3 fruit fly cellular contexts compared by ENCODE assay signal in the genomic region with DNA sequence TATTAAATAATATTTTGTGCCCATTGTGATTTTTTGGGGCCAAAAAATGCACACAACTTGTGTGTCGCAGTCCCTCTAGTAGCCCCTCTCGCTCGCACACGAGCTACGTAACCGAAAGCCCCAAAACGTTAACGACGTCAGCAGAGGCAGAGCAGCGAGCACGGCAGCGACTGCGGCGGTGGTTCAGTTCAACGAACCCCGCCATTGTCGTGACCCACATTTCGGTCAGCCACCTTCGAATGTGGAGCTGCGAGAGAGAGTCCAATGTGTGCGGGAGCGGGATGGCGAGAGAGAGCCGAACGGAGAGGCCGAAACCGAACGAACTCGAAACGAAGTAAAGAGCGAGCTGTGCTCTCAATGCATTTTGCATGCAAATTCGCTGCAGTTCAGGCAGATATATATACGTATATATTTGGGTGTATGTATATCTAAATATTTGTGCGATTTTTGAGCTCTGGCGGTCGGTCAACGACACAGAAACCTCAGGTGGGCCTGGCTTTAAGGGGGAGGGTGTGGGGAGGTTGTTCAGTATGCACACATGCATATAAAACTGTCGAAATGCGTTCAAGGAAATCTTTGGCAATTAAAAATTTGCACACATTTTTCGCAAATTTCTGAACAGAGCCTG.
TF ChIP-seq lines count a peak whose summit lies in the region.

No protein-coding gene starts in this region.

TF ChIP-seq in whole organism, embryonic, 481 proteins besides CTCF, POLR2A, EP300 and RAD21 (continued from another document):
- TF ChIP-seq Trl (optimal IDR thresholded peaks at IDR 0.05; lab: Kevin White, UChicago) (peak in 1 of 2 experiments; percentile 92), Trl (GFP tag; optimal IDR thresholded peaks at IDR 0.05; lab: Kevin White, UChicago) (no peak), abd-A (tag; optimal IDR thresholded peaks at IDR 0.05; lab: Kevin White, UChicago) (peak; percentile 52), usp (GFP tag; optimal IDR thresholded peaks at IDR 0.05; lab: Kevin White, UChicago) (peak; percentile 6), Blimp-1 (GFP tag; optimal IDR thresholded peaks at IDR 0.05; lab: Kevin White, UChicago) (peak; percentile 86), CG1832 (GFP tag; optimal IDR thresholded peaks at IDR 0.05; lab: Kevin White, UChicago) (peak; percentile 64), CG4820 (GFP tag; optimal IDR thresholded peaks at IDR 0.05; lab: Kevin White, UChicago) (no peak), kah (GFP tag; optimal IDR thresholded peaks at IDR 0.05; lab: Kevin White, UChicago) (peak; percentile 42), Dip2 (GFP tag; IDR thresholded peaks at IDR 0.05; lab: Robert Waterston, UW) (no peak), rib (GFP tag; IDR thresholded peaks at IDR 0.05; lab: Robert Waterston, UW) (peak; percentile 30; the same call in 1 of the 2 replicates), Pdp1 (GFP tag; optimal IDR thresholded peaks at IDR 0.05; lab: Kevin White, UChicago) (peak in 1 of 2 experiments; percentile 95), CG12769 (tag; optimal IDR thresholded peaks at IDR 0.05; lab: Kevin White, UChicago) (peak; percentile 43), sug (tag; optimal IDR thresholded peaks at IDR 0.05; lab: Kevin White, UChicago) (peak; percentile 13), cg (GFP tag; optimal IDR thresholded peaks at IDR 0.05; lab: Kevin White, UChicago) (peak; percentile 20), CG11696 (GFP tag; IDR thresholded peaks at IDR 0.05; lab: Robert Waterston, UW) (0 out of 2 replicates have a peak, but pooled peaks have one; percentile 0), CG6254 (GFP tag; optimal IDR thresholded peaks at IDR 0.05; lab: Kevin White, UChicago) (no peak), CG6175 (GFP tag; IDR thresholded peaks at IDR 0.05; lab: Robert Waterston, UW) (no peak), bcd (GFP tag; optimal IDR thresholded peaks at IDR 0.05; lab: Kevin White, UChicago) (no peak), Six4 (GFP tag; optimal IDR thresholded peaks at IDR 0.05; lab: Kevin White, UChicago) (no peak), CG3726 (GFP tag; IDR thresholded peaks at IDR 0.05; lab: Robert Waterston, UW) (no peak), Hr3 (GFP tag; optimal IDR thresholded peaks at IDR 0.05; lab: Kevin White, UChicago) (peak; percentile 84), Chrac-16 (GFP tag; optimal IDR thresholded peaks at IDR 0.05; lab: Kevin White, UChicago) (no peak), mld (GFP tag; IDR thresholded peaks at IDR 0.05; lab: Robert Waterston, UW; ENCODE audit: partially characterized antibody) (no peak), crol (GFP tag; IDR thresholded peaks at IDR 0.05; lab: Robert Waterston, UW) (peak; percentile 61; the same call in 1 of the 2 replicates), vvl (GFP tag; IDR thresholded peaks at IDR 0.05; lab: Robert Waterston, UW) (0 out of 2 replicates have a peak, but pooled peaks have one; percentile 12), CG13287 (GFP tag; IDR thresholded peaks at IDR 0.05; lab: Robert Waterston, UW; ENCODE audit: partially characterized antibody) (peak; percentile 31; the same call in 1 of the 2 replicates), pan (optimal IDR thresholded peaks at IDR 0.05; lab: Kevin White, UChicago) (no peak), pan (GFP tag; optimal IDR thresholded peaks at IDR 0.05 in 1 of 2, IDR thresholded peaks at IDR 0.05 in 1 of 2) (peak in 1 of 2 experiments; percentile 18), CG5180 (GFP tag; optimal IDR thresholded peaks at IDR 0.05; lab: Kevin White, UChicago) (peak; percentile 46), Aef1 (GFP tag; IDR thresholded peaks at IDR 0.05; lab: Robert Waterston, UW) (no peak), tna (GFP tag; IDR thresholded peaks at IDR 0.05; lab: Robert Waterston, UW; ENCODE audit: partially characterized antibody) (0 out of 2 replicates have a peak, but pooled peaks have one; percentile 35), sd (tag; optimal IDR thresholded peaks at IDR 0.05; lab: Kevin White, UChicago) (peak; percentile 32), CG3163 (GFP tag; optimal IDR thresholded peaks at IDR 0.05; lab: Kevin White, UChicago) (peak; percentile 1), yki (optimal IDR thresholded peaks at IDR 0.05; lab: Kevin White, UChicago) (peak; percentile 76), Deaf1 (tag; optimal IDR thresholded peaks at IDR 0.05; lab: Kevin White, UChicago) (peak; percentile 98), unc-4 (GFP tag; IDR thresholded peaks at IDR 0.05; lab: Robert Waterston, UW; ENCODE audit: partially characterized antibody) (0 out of 2 replicates have a peak, but pooled peaks have one; percentile 18), Adf1 (GFP tag; IDR thresholded peaks at IDR 0.05; lab: Robert Waterston, UW) (peak; percentile 97), E2f1 (GFP tag; IDR thresholded peaks at IDR 0.05; lab: Robert Waterston, UW) (no peak)
TF ChIP-seq in whole organism, embryonic: peak in this region for 37.

TF ChIP-seq in whole organism, prepupa, 60 proteins besides CTCF, POLR2A, EP300 and RAD21 (continued from another document):
- TF ChIP-seq fd85E (GFP tag; optimal IDR thresholded peaks at IDR 0.05; lab: Kevin White, UChicago) (no peak), vri (GFP tag; optimal IDR thresholded peaks at IDR 0.05; lab: Kevin White, UChicago) (peak; percentile 97), Eip93F (GFP tag; optimal IDR thresholded peaks at IDR 0.05; lab: Kevin White, UChicago) (peak; percentile 86), svp (GFP tag; lab: Kevin White, UChicago) (peak; percentile 86), Lpt (GFP tag; optimal IDR thresholded peaks at IDR 0.05; lab: Kevin White, UChicago) (peak; percentile 62), CG8119 (GFP tag; IDR thresholded peaks at IDR 0.05; lab: Robert Waterston, UW) (peak; percentile 25; the same call in 1 of the 3 replicates), Eip75B (GFP tag; optimal IDR thresholded peaks at IDR 0.05; lab: Kevin White, UChicago) (peak; percentile 93), Blimp-1 (GFP tag; optimal IDR thresholded peaks at IDR 0.05; lab: Kevin White, UChicago) (no peak), eg (GFP tag; IDR thresholded peaks at IDR 0.05; lab: Robert Waterston, UW) (peak; percentile 48; the same call in 2 of the 3 replicates), salr (GFP tag; optimal IDR thresholded peaks at IDR 0.05; lab: Kevin White, UChicago) (no peak), CG11902 (GFP tag; optimal IDR thresholded peaks at IDR 0.05; lab: Kevin White, UChicago) (no peak), CG11294 (GFP tag; IDR thresholded peaks at IDR 0.05; lab: Robert Waterston, UW) (no peak; the same call in 1 of the 2 replicates), Ets96B (tag; optimal IDR thresholded peaks at IDR 0.05; lab: Kevin White, UChicago) (no peak), CG6854 (GFP tag; optimal IDR thresholded peaks at IDR 0.05; lab: Kevin White, UChicago) (no peak)
TF ChIP-seq in whole organism, prepupa: peak in this region for 11.

TF ChIP-seq in whole organism, wandering third instar larva, 38 proteins besides CTCF, POLR2A, EP300 and RAD21 (continued from another document):
- TF ChIP-seq Vsx2 (GFP tag; optimal IDR thresholded peaks at IDR 0.05; lab: Kevin White, UChicago; ENCODE audit: partially characterized antibody) (peak; percentile 37), usp (GFP tag; optimal IDR thresholded peaks at IDR 0.05; lab: Kevin White, UChicago) (no peak), dsf (GFP tag; optimal IDR thresholded peaks at IDR 0.05; lab: Kevin White, UChicago; ENCODE audit: borderline replicate concordance) (no peak), ey (GFP tag; optimal IDR thresholded peaks at IDR 0.05; lab: Kevin White, UChicago) (no peak), Hr78 (GFP tag; optimal IDR thresholded peaks at IDR 0.05; lab: Kevin White, UChicago) (no peak), Dif (GFP tag; optimal IDR thresholded peaks at IDR 0.05; lab: Kevin White, UChicago; ENCODE audit: partially characterized antibody) (peak; percentile 95), woc (GFP tag; optimal IDR thresholded peaks at IDR 0.05; lab: Kevin White, UChicago) (no peak), sage (GFP tag; optimal IDR thresholded peaks at IDR 0.05; lab: Kevin White, UChicago) (peak; percentile 44)
TF ChIP-seq in whole organism, wandering third instar larva: peak in this region for 11.
